Fruit fly (Drosophila melanogaster) whole organism, embryonic: ENCODE data around the gene dome.

Experiments used
- CG12391 ChIP-seq: fragments of 200-800 bp; sonication (Bioruptor generic); optimal IDR thresholded peaks from 3 replicates; lab custom pipeline; 2018; ENCODE audit warnings: missing biosample characterization, mild to moderate bottlenecking, missing genetic modification characterization, moderate library complexity
- CG12659 ChIP-seq: fragments of 200-800 bp; sonication (Bioruptor generic); optimal IDR thresholded peaks from 3 replicates; lab custom pipeline; 2017; ENCODE audit warnings: mild to moderate bottlenecking, missing biosample characterization, missing genetic modification reagents, missing genetic modification characterization
- CG14965 ChIP-seq: fragments of 200-800 bp; sonication (Bioruptor generic); optimal IDR thresholded peaks from 2 replicates; lab custom pipeline; 2016; ENCODE audit warnings: missing biosample characterization, missing genetic modification characterization, borderline replicate concordance
- CG31388 ChIP-seq: fragments of 200-800 bp; sonication (Bioruptor generic); optimal IDR thresholded peaks from 2 replicates; lab custom pipeline; 2016; ENCODE audit warnings: missing biosample characterization, missing genetic modification characterization
- CG42726 ChIP-seq: fragments of 200-800 bp; sonication (Bioruptor generic); IDR thresholded peaks from 2 replicates; pipeline ENCODE4 v1.3.6; 2022; ENCODE audit warnings: missing biosample characterization, missing genetic modification characterization; ENCODE audit not compliant: partially characterized antibody
- CG6654 ChIP-seq: fragments of 200-800 bp; sonication (Bioruptor generic); optimal IDR thresholded peaks from 2 replicates; lab custom pipeline; 2017; ENCODE audit warnings: missing biosample characterization, mild to moderate bottlenecking, missing genetic modification characterization
- Dad ChIP-seq: fragments of 200-800 bp; sonication (Bioruptor generic); optimal IDR thresholded peaks from 3 replicates; lab custom pipeline; 2016; ENCODE audit warnings: missing biosample characterization, missing genetic modification characterization
- Fer2 ChIP-seq: fragments of 200-800 bp; sonication (Bioruptor generic); optimal IDR thresholded peaks from 2 replicates; lab custom pipeline; 2018; ENCODE audit warnings: missing biosample characterization, mild to moderate bottlenecking, missing genetic modification characterization, moderate library complexity
- MESR4 ChIP-seq: fragments of 200-800 bp; sonication (Bioruptor generic); optimal IDR thresholded peaks from 2 replicates; lab custom pipeline; 2018; ENCODE audit warnings: missing biosample characterization, mild to moderate bottlenecking, missing genetic modification characterization, moderate library complexity
- Oli ChIP-seq: fragments of 200-800 bp; sonication (Bioruptor generic); optimal IDR thresholded peaks from 2 replicates; lab custom pipeline; 2018; ENCODE audit warnings: missing biosample characterization, mild to moderate bottlenecking, missing genetic modification characterization, moderate library complexity
- YL-1 ChIP-seq: fragments of 200-800 bp; sonication (Bioruptor generic); optimal IDR thresholded peaks from 3 replicates; lab custom pipeline; 2017; ENCODE audit warnings: missing biosample characterization, mild to moderate bottlenecking, missing genetic modification characterization
- ab ChIP-seq: fragments of 200-800 bp; sonication (Bioruptor generic); optimal IDR thresholded peaks from 2 replicates; lab custom pipeline; 2016; ENCODE audit warnings: missing biosample characterization, missing genetic modification characterization
- ind ChIP-seq: fragments of 200-800 bp; sonication (Bioruptor generic); optimal IDR thresholded peaks from 3 replicates; lab custom pipeline; 2016; ENCODE audit warnings: missing biosample characterization, missing genetic modification characterization
- tup ChIP-seq: fragments of 200-800 bp; sonication (Bioruptor generic); optimal IDR thresholded peaks from 2 replicates; lab custom pipeline; 2016; ENCODE audit warnings: missing biosample characterization, mild to moderate bottlenecking, missing genetic modification characterization, moderate library complexity

DNA sequence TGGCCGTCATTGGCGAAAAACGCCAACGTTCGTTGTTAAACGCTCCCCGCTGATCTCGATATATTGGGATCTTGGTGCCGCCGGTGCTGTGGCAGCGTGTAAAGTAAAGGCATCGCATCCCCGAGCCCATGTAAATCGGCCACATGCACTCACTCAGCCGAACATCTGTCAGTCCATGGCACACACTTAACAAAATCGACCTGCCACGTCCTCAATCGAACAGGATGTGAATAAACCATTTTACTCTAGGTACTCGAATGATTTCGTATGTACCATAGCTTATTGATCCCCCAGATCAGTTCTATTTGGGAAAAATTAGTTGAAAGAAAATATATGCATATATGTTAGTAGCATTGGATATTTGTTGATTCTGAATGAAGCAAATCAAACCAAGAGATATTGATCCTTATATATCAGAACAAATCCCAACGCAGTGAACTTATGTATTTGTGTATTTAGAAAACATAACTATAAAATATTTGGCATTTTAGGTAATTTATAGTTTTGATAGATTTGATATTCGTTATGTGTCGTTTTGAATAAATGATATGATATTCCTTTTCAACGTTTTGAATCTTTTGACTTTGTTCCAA, 33.1 kb upstream of the dome start:
- TF ChIP-seq Oli (tag; lab: Kevin White, UChicago) (no peak), Fer2 (tag; lab: Kevin White, UChicago) (no peak), CG6654 (GFP tag; lab: Kevin White, UChicago) (no peak), CG12391 (peak; percentile 8), CG12659 (GFP tag; lab: Kevin White, UChicago) (no peak), Dad (GFP tag; lab: Kevin White, UChicago) (no peak), tup (GFP tag; lab: Kevin White, UChicago) (no peak), CG31388 (GFP tag; lab: Kevin White, UChicago) (no peak), YL-1 (no peak), ab (GFP tag; lab: Kevin White, UChicago) (no peak), ind (no peak), CG42726 (no peak), CG14965 (GFP tag; lab: Kevin White, UChicago) (no peak), MESR4 (no peak)
